Fruit fly (Drosophila melanogaster) whole organism: ENCODE data around the gene RnpS1.

Experiments used
- CG8478 ChIP-seq: fragments of >200 bp; optimal IDR thresholded peaks from 2 replicates; lab custom pipeline; 2018; ENCODE audit warnings: inconsistent platforms
- EcR ChIP-seq, 2 experiments: fragments of >200 bp; optimal IDR thresholded peaks; 2 replicates each; lab custom pipeline; 2017; ENCODE audit warnings: missing biosample characterization in 2 of 2, missing genetic modification characterization in 2 of 2, missing genetic modification reagents in 2 of 2
- psq ChIP-seq: fragments of >200 bp; optimal IDR thresholded peaks from 2 replicates; lab custom pipeline; 2017

DNA sequence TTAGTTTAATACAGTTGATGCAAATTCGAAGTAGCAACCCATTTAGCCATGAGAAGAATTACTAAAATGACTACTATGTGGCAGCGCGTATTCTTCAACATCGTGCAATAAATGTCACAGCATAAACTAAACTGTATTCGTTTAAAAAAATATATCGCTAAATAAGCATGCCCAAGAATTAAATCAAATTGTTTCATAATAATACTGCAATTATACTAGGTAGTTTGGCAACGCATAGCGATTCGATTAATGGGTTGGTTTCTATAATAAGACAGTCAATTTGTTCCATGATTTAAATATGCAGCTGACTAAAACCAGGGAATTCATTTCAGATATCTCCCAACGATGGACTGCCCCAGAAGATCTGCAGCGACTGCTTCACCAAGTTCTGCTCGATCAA lies 31.3 kb downstream of the RnpS1 start, which contains the start of gene CG33654:
- TF ChIP-seq EcR (GFP tag; optimal IDR thresholded peaks at IDR 0.05; lab: Kevin White, UChicago) (no peak), psq (lab: Kevin White, UChicago) (no peak), CG8478 (lab: Kevin White, UChicago) (no peak)
